Fruit fly (Drosophila melanogaster) whole organism: ENCODE results near the gene CG33695.

ENCODE experiments used
- CG8478 ChIP-seq: fragments of >200 bp; optimal IDR thresholded peaks from 2 replicates; lab custom pipeline; 2018; ENCODE audit warnings: inconsistent platforms
- Dll ChIP-seq: fragments of >200 bp; optimal IDR thresholded peaks from 2 replicates; lab custom pipeline; 2017
- EcR ChIP-seq, 2 experiments: fragments of >200 bp; optimal IDR thresholded peaks; 2 replicates each; lab custom pipeline; 2017; ENCODE audit warnings: missing biosample characterization in 2 of 2, missing genetic modification characterization in 2 of 2, missing genetic modification reagents in 2 of 2
- pan ChIP-seq: fragments of >200 bp; optimal IDR thresholded peaks from 2 replicates; lab custom pipeline; 2017
- psq ChIP-seq: fragments of >200 bp; optimal IDR thresholded peaks from 2 replicates; lab custom pipeline; 2017
- usp ChIP-seq: fragments of >200 bp; optimal IDR thresholded peaks from 2 replicates; lab custom pipeline; 2017; ENCODE audit warnings: missing biosample characterization, missing genetic modification characterization, mixed read lengths

The CG33695 gene

DNA sequence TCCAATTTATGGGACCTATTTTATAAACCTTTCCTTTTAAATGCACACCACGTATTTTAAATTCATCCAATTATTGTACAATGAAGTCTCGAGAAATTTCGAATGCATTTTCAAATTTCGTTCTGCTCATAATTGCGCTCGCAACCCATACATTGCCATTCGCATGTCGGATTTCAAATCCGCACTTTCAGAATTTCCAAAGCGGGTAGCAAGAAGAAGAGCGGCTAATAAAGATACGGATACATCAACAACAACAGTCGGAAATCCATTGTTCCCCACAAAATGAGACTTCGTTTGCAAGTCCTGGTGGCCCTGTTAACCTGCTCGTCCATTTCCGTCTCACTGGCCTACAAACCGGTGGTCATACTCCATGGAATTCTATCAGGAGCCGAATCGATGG is 2.3 kb downstream of the CG33695 start, which contains the start of gene Ppt2:
Gene Ppt2, plus strand, starts transcription at position 209 of the 400 bp plus-strand sequence.
- TF ChIP-seq EcR (GFP tag; optimal IDR thresholded peaks at IDR 0.05; lab: Kevin White, UChicago) (no peak), CG8478 (lab: Kevin White, UChicago) (no peak), Dll (lab: Kevin White, UChicago) (no peak), usp (GFP tag; lab: Kevin White, UChicago) (no peak), psq (lab: Kevin White, UChicago) (no peak), pan (lab: Kevin White, UChicago) (no peak)

DNA sequence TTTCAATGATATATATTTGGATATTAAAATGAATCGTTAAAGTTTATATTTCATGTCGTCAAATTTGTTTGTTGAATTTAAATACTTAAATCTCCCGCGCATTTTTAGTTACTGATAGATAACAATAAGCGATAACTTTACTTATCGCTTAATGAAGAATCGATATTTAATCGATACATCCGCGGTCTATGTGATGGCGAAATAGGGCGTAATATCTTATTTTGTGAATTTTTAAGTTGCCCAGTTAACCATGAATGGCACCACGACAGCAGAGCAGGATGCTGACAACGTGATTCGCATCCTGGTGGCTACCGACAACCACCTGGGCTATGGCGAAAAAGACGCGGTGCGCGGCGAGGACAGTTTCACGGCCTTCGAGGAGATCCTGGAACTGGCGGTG is 4.1 kb downstream of the CG33695 start, which contains the start of gene mre11:
Gene mre11, plus strand, starts transcription at position 161 of the 400 bp plus-strand sequence.
- TF ChIP-seq EcR (GFP tag; optimal IDR thresholded peaks at IDR 0.05; lab: Kevin White, UChicago) (no peak), CG8478 (lab: Kevin White, UChicago) (no peak), Dll (lab: Kevin White, UChicago) (no peak), usp (GFP tag; lab: Kevin White, UChicago) (no peak), pan (lab: Kevin White, UChicago) (no peak), psq (lab: Kevin White, UChicago) (no peak)

DNA sequence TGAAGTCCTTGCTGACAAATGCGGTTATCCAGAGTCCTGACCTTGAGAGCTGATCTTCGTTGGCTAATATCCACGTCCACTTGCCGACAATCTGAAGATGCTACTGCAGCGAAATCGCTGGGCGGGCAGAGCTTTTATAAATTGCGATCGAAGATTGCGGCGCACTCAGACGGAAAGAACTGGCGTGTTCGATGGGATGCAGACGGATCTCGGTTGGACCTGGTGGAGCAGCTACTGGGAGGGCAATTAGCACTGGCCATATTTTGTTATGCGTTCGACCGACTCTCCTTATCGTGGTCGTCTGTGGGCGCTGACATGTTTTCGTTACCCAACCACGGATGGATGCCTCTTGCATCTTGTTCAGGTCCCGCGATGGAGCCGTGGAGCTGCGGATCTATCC is 7.8 kb downstream of the CG33695 start, which contains the start of gene Osi21:
Gene Osi21, minus strand, starts transcription at position 101 of the 400 bp plus-strand sequence.
- TF ChIP-seq psq (lab: Kevin White, UChicago) (no peak), usp (GFP tag; lab: Kevin White, UChicago) (no peak), CG8478 (lab: Kevin White, UChicago) (no peak), EcR (GFP tag; optimal IDR thresholded peaks at IDR 0.05; lab: Kevin White, UChicago) (no peak), pan (lab: Kevin White, UChicago) (no peak), Dll (lab: Kevin White, UChicago) (no peak)

dm6 chr2L:11295762-11296161 is 17.9 kb downstream of the CG33695 start:
- TF ChIP-seq CG8478 (lab: Kevin White, UChicago) (no peak), Dll (lab: Kevin White, UChicago) (no peak), usp (GFP tag; lab: Kevin White, UChicago) (no peak), EcR (GFP tag; optimal IDR thresholded peaks at IDR 0.05; lab: Kevin White, UChicago) (no peak), psq (lab: Kevin White, UChicago) (no peak), pan (lab: Kevin White, UChicago) (no peak)

- TF ChIP-seq EcR (GFP tag; optimal IDR thresholded peaks at IDR 0.05; lab: Kevin White, UChicago) (no peak), pan (lab: Kevin White, UChicago) (no peak), usp (GFP tag; lab: Kevin White, UChicago) (no peak), psq (lab: Kevin White, UChicago) (no peak), Dll (lab: Kevin White, UChicago) (no peak), CG8478 (lab: Kevin White, UChicago) (no peak)
These were observed 18.7 kb downstream of the CG33695 start for dm6 chr2L:11296483-11296882.

dm6 chr2L:11302507-11302906 is 24.7 kb downstream of the CG33695 start:
- no peak for TF ChIP-seq Dll (lab: Kevin White, UChicago)
- no peak for TF ChIP-seq usp (GFP tag; lab: Kevin White, UChicago)
- no peak for TF ChIP-seq psq (lab: Kevin White, UChicago)
- no peak for TF ChIP-seq CG8478 (lab: Kevin White, UChicago)
- no peak for TF ChIP-seq EcR (GFP tag; optimal IDR thresholded peaks at IDR 0.05; lab: Kevin White, UChicago)
- no peak for TF ChIP-seq pan (lab: Kevin White, UChicago)

DNA sequence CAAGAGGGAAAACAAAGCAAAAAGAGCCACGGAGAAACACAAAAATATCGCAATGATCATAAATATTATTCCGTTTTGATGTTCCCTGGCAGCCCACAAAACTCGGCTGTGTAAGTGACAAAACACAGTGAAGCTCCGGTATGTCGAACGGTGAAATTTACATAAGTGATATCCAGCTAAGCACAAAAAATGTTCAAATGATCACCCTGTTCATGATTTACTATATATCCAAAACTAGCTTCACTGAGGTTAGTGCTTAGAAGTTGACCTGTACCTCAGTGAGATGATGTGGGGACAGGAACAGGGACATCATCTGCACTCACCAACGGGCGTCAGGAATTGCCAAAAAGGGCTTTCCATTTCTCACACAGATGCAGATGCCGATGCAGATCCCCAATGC is 28.3 kb downstream of the CG33695 start:
- TF ChIP-seq EcR (GFP tag; optimal IDR thresholded peaks at IDR 0.05; lab: Kevin White, UChicago) (no peak), usp (GFP tag; lab: Kevin White, UChicago) (no peak), psq (lab: Kevin White, UChicago) (no peak), Dll (lab: Kevin White, UChicago) (no peak), pan (lab: Kevin White, UChicago) (no peak), CG8478 (lab: Kevin White, UChicago) (no peak)

- TF ChIP-seq CG8478 (lab: Kevin White, UChicago) (no peak), EcR (GFP tag; optimal IDR thresholded peaks at IDR 0.05; lab: Kevin White, UChicago) (no peak), Dll (lab: Kevin White, UChicago) (no peak), usp (GFP tag; lab: Kevin White, UChicago) (no peak), psq (lab: Kevin White, UChicago) (no peak), pan (lab: Kevin White, UChicago) (no peak)
These were observed 29.3 kb downstream of the CG33695 start for dm6 chr2L:11307072-11307471.

DNA sequence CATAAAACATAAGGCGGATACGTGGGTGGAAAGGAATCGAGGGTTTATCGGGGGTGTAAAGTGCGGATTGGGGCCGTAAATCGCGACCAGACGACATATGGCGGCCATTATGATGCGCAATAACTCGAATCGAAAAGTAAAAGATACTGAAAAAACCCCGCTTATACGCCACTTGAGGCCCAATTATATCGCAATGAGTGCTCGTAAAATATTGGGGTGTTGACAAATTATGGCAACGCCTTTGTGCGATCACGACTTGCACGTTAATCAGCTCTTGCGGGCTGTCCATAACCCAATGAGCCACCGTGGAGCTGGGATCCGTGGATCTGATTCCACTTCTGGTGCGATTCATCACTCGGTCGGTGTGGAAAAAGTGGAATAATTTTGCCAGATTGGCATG is 32.0 kb downstream of the CG33695 start:
- no peak for TF ChIP-seq pan (lab: Kevin White, UChicago)
- no peak for TF ChIP-seq CG8478 (lab: Kevin White, UChicago)
- TF ChIP-seq Dll (lab: Kevin White, UChicago): no peak
- TF ChIP-seq psq (lab: Kevin White, UChicago): no peak
- TF ChIP-seq EcR (GFP tag; optimal IDR thresholded peaks at IDR 0.05; lab: Kevin White, UChicago): no peak
- TF ChIP-seq usp (GFP tag; lab: Kevin White, UChicago): no peak

DNA sequence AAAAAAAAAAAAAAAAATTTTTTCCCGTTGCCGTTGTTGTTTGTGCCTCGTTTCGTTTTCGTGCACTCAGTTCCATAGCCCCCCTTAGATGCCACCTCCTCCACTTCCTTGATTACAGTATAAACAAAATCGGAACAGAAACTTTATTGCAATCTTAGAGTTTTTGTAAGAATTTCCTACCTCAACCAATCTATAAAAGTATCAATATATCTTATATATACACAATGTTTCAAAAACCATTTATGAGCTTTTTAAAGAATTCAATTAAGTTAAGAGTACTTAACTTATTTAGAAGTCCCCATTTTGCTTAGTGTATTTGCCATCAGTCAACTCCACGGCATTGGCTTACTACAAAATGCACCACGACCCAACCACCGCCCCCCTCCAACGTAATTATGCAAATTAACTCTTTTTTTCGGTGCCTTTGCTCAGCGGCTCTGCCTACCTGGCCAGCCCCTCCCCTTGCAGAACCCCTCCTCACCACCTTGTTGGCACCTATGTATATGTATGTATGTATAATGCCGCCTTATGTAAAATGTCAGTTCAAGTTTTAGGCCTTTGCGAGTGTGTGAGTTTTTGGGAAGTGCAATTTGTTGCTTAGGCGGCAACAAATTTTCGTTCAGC is 39.9 kb downstream of the CG33695 start:
- TF ChIP-seq Dll (lab: Kevin White, UChicago) (no peak), CG8478 (lab: Kevin White, UChicago) (no peak), EcR (GFP tag; optimal IDR thresholded peaks at IDR 0.05; lab: Kevin White, UChicago) (no peak)

DNA sequence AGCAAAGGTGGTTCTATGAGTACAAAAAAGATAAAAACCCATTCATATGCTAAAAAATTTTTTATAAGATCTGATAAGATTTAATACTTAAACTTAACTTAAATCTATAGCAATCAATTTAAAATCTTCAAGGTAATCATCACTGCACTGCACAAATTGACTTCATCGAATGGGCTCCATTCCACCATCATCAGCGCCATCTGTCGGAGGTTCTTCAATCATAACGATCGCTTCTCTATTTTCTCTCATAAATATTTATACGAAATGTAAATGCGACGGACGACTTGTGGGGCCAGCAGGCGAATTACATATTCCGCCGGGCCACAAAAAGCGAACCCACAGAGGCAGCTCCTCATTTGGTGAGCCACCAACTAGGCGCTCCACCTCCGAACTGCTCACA is 40.6 kb downstream of the CG33695 start:
- no peak for TF ChIP-seq Dll (lab: Kevin White, UChicago)
- no peak for TF ChIP-seq psq (lab: Kevin White, UChicago)
- TF ChIP-seq pan (lab: Kevin White, UChicago): no peak
- no peak for TF ChIP-seq usp (GFP tag; lab: Kevin White, UChicago)
- no peak for TF ChIP-seq CG8478 (lab: Kevin White, UChicago)
- TF ChIP-seq EcR (GFP tag; optimal IDR thresholded peaks at IDR 0.05; lab: Kevin White, UChicago): no peak
